Fruit fly (Drosophila melanogaster) whole organism, pupa: Measurements from ENCODE around the gene CG5986.
A peak's percentile ranks its signal among the peaks of the same experiment; 100 is the strongest.

Experiments used
- CG10348 ChIP-seq: fragments of 200-800 bp; sonication (Bioruptor generic); IDR thresholded peaks from 2 replicates; pipeline ENCODE4 v1.3.6; 2022; ENCODE audit warnings: missing biosample characterization, missing genetic modification characterization
- CG12605 ChIP-seq: fragments of 200-800 bp; sonication (Bioruptor generic); IDR thresholded peaks from 2 replicates; pipeline ENCODE4 v1.3.6; 2022; ENCODE audit warnings: missing biosample characterization, missing genetic modification characterization
- CG13204 ChIP-seq: fragments of 200-800 bp; sonication (Bioruptor generic); optimal IDR thresholded peaks from 2 replicates; lab custom pipeline; 2018; ENCODE audit warnings: missing biosample characterization, mild to moderate bottlenecking, missing genetic modification characterization, moderate library complexity
- CG14655 ChIP-seq: fragments of 200-800 bp; sonication (Bioruptor generic); optimal IDR thresholded peaks from 3 replicates; lab custom pipeline; 2017; ENCODE audit warnings: mild to moderate bottlenecking, missing biosample characterization, missing genetic modification reagents, missing genetic modification characterization
- CG15710 ChIP-seq: fragments of 200-800 bp; sonication (Bioruptor generic); optimal IDR thresholded peaks from 2 replicates; lab custom pipeline; 2018; ENCODE audit warnings: missing biosample characterization, mild to moderate bottlenecking, missing genetic modification characterization, moderate library complexity
- CG17806 ChIP-seq: fragments of 200-800 bp; sonication (Bioruptor generic); optimal IDR thresholded peaks from 2 replicates; lab custom pipeline; 2018; ENCODE audit warnings: missing biosample characterization, mild to moderate bottlenecking, missing genetic modification characterization, moderate library complexity
- CG32121 ChIP-seq: fragments of 200-800 bp; sonication (Bioruptor generic); IDR thresholded peaks from 2 replicates; pipeline ENCODE4 v1.3.6; 2022; ENCODE audit warnings: missing biosample characterization, missing genetic modification characterization
- CG34367 ChIP-seq: fragments of 200-800 bp; sonication (Bioruptor generic); optimal IDR thresholded peaks from 2 replicates; lab custom pipeline; 2018; ENCODE audit warnings: missing biosample characterization, mild to moderate bottlenecking, missing genetic modification characterization
- CG4496 ChIP-seq: fragments of 200-800 bp; sonication (Bioruptor generic); IDR thresholded peaks from 3 replicates; pipeline ENCODE4 v1.3.6; 2022; ENCODE audit warnings: missing biosample characterization, missing genetic modification characterization
- CG8159 ChIP-seq: fragments of 200-800 bp; sonication (Bioruptor generic); optimal IDR thresholded peaks from 3 replicates; lab custom pipeline; 2018; ENCODE audit warnings: missing biosample characterization, mild to moderate bottlenecking, missing genetic modification characterization, moderate library complexity
- CG8301 ChIP-seq: fragments of 200-800 bp; sonication (Bioruptor generic); optimal IDR thresholded peaks from 2 replicates; lab custom pipeline; 2018; ENCODE audit warnings: missing biosample characterization, mild to moderate bottlenecking, missing genetic modification characterization
- CG9948 ChIP-seq: fragments of 200-800 bp; sonication (Bioruptor generic); optimal IDR thresholded peaks from 2 replicates; lab custom pipeline; 2018; ENCODE audit warnings: missing biosample characterization, mild to moderate bottlenecking, missing genetic modification characterization, moderate library complexity
- D1 ChIP-seq: fragments of 200-800 bp; sonication (Bioruptor generic); optimal IDR thresholded peaks from 2 replicates; lab custom pipeline; 2018; ENCODE audit warnings: missing biosample characterization, mild to moderate bottlenecking, missing genetic modification characterization, moderate library complexity
- EcR ChIP-seq: fragments of 200-800 bp; sonication (Bioruptor generic); optimal IDR thresholded peaks from 3 replicates; lab custom pipeline; 2019; ENCODE audit warnings: missing biosample characterization, missing genetic modification characterization, mild to moderate bottlenecking, moderate library complexity, missing genetic modification reagents
- Ets98B ChIP-seq: fragments of 200-800 bp; sonication (Bioruptor generic); IDR thresholded peaks from 2 replicates; pipeline ENCODE4 v1.3.6; 2022; ENCODE audit warnings: missing biosample characterization, missing genetic modification characterization
- Pif1A ChIP-seq: fragments of 200-800 bp; sonication (Bioruptor generic); optimal IDR thresholded peaks from 3 replicates; lab custom pipeline; 2016; ENCODE audit warnings: missing biosample characterization, missing genetic modification characterization
- Pif1B ChIP-seq: fragments of 200-800 bp; sonication (Bioruptor generic); optimal IDR thresholded peaks from 3 replicates; lab custom pipeline; 2016; ENCODE audit warnings: missing biosample characterization, missing genetic modification characterization
- Snoo ChIP-seq: fragments of 200-800 bp; sonication (Bioruptor generic); optimal IDR thresholded peaks from 3 replicates; lab custom pipeline; 2017; ENCODE audit warnings: missing biosample characterization, mild to moderate bottlenecking, missing genetic modification characterization, inconsistent platforms
- fd96Ca ChIP-seq: fragments of 200-800 bp; sonication (Bioruptor generic); IDR thresholded peaks from 3 replicates; pipeline ENCODE4 v1.3.6; 2022; ENCODE audit warnings: missing biosample characterization, missing genetic modification characterization
- gl ChIP-seq: fragments of 200-800 bp; sonication (Bioruptor generic); optimal IDR thresholded peaks from 2 replicates; lab custom pipeline; 2018; ENCODE audit warnings: missing biosample characterization, mild to moderate bottlenecking, missing genetic modification characterization
- rn ChIP-seq: fragments of 200-800 bp; sonication (Bioruptor generic); IDR thresholded peaks from 2 replicates; pipeline ENCODE4 v1.3.6; 2022; ENCODE audit warnings: missing biosample characterization, missing genetic modification characterization

CG5986 gene

DNA sequence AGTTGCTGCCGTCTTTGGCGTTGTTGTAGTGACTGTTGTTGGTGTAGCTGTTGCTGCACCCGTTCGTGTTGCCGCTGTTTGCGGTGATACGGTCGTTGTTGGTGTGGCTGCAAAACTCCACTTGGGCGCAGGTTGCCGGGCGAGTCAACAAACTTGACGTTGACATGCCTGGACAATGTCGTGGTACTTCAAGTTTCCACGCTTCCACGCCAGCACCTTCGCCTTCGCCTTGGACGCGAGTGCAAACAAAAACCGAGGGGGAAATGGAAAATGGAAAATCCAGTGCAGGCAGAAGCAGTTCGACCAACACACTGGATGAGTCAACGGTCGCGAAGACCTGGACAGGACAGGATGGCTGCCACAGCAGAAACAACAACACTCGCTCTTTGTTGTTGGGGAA, 22.9 kb upstream of the CG5986 start:
- TF ChIP-seq CG9948 (tag; lab: Kevin White, UChicago) = no peak
- TF ChIP-seq CG12605 (GFP tag; lab: Robert Waterston, UW) = no peak
- peak; percentile 32 for TF ChIP-seq CG13204 (GFP tag; lab: Kevin White, UChicago)
- TF ChIP-seq EcR (GFP tag; lab: Kevin White, UChicago) = peak; percentile 62
- TF ChIP-seq CG32121 (GFP tag; lab: Robert Waterston, UW) = no peak
- no peak for TF ChIP-seq CG14655 (GFP tag; lab: Kevin White, UChicago)
- TF ChIP-seq gl (tag; lab: Kevin White, UChicago) = no peak
- TF ChIP-seq rn (GFP tag; lab: Robert Waterston, UW) = no peak
- no peak for TF ChIP-seq CG17806 (tag; lab: Kevin White, UChicago)
- no peak for TF ChIP-seq CG15710 (tag; lab: Kevin White, UChicago)
- no peak for TF ChIP-seq Pif1A (GFP tag; lab: Kevin White, UChicago)
- TF ChIP-seq CG34367 (tag; lab: Kevin White, UChicago) = no peak
- no peak for TF ChIP-seq CG8301 (tag; lab: Kevin White, UChicago)
- TF ChIP-seq CG10348 (GFP tag; lab: Robert Waterston, UW) = no peak
- TF ChIP-seq Ets98B (GFP tag; lab: Robert Waterston, UW) = no peak
- TF ChIP-seq Pif1B (GFP tag; lab: Kevin White, UChicago) = no peak
- TF ChIP-seq, all 21 proteins: peak for 2

DNA sequence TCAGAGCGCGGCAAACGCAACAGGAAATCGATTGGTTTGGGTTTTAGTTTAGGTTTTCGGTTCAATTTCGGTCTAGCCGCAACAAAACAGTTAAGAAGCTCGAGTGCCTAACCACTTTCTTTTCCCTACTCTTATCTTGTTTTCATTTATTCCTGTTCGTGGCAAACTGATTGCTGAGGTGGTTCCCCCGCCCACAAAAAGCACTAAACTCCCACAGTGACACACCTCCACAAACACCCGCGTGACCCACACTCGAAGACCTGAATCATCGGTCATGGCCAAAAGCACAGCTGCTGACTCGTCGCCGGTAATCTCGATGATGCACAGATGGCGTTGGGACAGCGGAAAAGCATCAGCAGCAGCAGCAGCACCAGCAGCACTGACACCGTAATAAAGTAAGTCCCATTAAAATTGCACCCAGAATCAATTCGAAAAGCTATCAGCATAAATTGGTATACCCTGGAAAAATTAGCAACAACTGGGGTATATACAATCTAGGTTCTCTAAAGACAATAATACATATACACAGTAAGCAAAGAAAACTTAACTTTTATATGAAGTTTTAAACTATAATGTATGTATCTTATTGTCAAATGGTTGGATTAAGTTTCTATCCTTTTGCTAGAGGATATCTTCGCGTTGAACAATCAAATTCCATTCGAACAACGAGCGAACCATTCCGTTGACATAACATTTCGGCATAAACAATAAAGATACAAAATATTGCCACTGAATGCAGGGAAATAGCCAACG, 21.7 kb upstream of the CG5986 start:
- TF ChIP-seq CG14655 (GFP tag; lab: Kevin White, UChicago) (peak; percentile 39), CG17806 (tag; lab: Kevin White, UChicago) (no peak), CG9948 (tag; lab: Kevin White, UChicago) (peak; percentile 4), Pif1A (GFP tag; lab: Kevin White, UChicago) (peak; percentile 37), Ets98B (GFP tag; lab: Robert Waterston, UW) (no peak), CG4496 (GFP tag; lab: Robert Waterston, UW) (0 out of 3 replicates have a peak, but pooled peaks have one; percentile 22), EcR (GFP tag; lab: Kevin White, UChicago) (no peak), CG8301 (tag; lab: Kevin White, UChicago) (peak; percentile 26)

DNA sequence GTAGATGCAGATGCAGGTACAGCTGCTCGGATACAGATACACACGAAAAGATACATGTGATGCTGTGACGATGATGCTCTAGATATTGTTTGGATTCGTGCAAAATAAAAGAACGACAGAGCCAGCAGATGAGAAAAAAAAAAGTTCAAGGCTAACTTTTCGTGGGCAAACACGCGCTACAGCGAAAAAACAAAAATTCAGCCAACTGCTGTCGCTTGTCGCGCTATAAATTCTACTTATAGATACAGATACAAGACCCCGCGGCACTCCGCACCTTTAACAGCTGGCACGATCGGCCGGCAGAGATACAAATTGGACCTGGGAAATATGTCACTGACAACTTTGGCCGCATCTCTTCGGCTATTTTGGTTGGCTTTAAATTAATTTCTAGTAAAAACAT, 21.1 kb upstream of the CG5986 start:
- TF ChIP-seq fd96Ca (GFP tag; lab: Robert Waterston, UW) = 0 out of 3 replicates have a peak, but pooled peaks have one; percentile 14
- TF ChIP-seq CG32121 (GFP tag; lab: Robert Waterston, UW) = peak; percentile 54
- no peak for TF ChIP-seq Ets98B (GFP tag; lab: Robert Waterston, UW)

DNA sequence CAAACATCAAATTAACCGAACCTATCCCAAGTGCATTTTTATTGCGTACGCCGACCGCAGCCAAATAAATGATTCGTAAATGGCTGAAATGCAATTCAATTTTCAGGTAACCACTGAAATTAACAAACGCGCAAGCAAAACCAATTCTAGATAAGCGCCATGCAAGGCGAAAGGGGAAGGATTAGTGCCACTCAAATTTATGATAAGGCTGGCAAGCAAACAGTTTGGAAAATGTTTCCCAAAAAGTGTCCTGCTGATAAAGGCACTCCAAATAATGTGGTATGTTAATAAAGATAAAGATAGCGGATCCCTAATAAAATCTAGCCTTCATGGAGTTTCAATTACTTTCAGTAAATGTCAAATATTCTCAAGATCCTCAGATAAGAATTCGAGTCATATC, 20.4 kb upstream of the CG5986 start:
- TF ChIP-seq CG12605 (GFP tag; lab: Robert Waterston, UW) (no peak), CG32121 (GFP tag; lab: Robert Waterston, UW) (no peak), CG17806 (tag; lab: Kevin White, UChicago) (no peak), CG8159 (no peak), CG13204 (GFP tag; lab: Kevin White, UChicago) (no peak), CG10348 (GFP tag; lab: Robert Waterston, UW) (no peak), D1 (tag; lab: Kevin White, UChicago) (no peak), CG15710 (tag; lab: Kevin White, UChicago) (no peak)
- TF ChIP-seq, all 21 proteins: peak for 0

DNA sequence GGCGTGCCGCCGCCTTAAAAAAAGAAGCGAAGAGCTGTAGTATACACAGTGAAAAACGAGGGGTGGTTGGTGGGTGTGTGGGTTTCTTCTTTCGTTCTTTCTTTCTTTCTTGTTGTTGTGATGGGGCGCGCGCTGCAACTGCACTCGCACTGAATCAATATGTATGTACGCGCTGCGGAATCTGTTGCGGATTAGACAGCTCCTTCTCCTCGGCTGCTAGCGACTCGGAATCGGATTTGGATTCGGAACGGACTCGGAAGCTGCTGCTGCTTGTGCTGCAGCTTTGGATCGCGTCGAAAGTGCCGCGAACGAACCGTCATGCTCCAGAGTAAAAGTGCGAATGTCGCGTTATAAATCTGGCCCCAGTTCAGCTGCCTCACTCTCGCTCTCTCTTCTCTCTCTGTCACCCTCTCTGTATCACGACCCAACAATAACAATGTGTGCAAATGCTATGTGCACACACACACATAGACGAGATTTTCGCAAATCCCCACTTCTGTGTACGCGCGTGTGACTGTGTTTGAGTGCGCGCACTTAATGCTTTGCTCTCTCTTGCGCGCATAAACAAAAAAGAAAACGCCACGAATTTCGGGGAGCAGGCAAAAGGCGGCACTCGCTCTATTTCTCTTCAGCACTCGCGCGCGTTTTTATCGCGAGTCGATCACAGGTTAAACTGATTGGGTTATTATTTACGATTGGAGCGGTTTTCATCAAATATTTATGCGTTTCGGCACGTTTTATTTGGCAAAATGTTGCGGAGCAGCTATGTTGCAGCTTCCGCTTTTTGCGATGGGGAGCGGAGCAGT, 16.4 kb upstream of the CG5986 start:
- TF ChIP-seq CG14655 (GFP tag; lab: Kevin White, UChicago) (no peak), Snoo (no peak), EcR (GFP tag; lab: Kevin White, UChicago) (peak; percentile 61), CG10348 (GFP tag; lab: Robert Waterston, UW) (no peak), CG12605 (GFP tag; lab: Robert Waterston, UW) (no peak), CG9948 (tag; lab: Kevin White, UChicago) (no peak), CG17806 (tag; lab: Kevin White, UChicago) (no peak), Pif1A (GFP tag; lab: Kevin White, UChicago) (peak; percentile 20), Ets98B (GFP tag; lab: Robert Waterston, UW) (peak; percentile 61), CG8159 (peak; percentile 20), CG34367 (tag; lab: Kevin White, UChicago) (no peak), CG4496 (GFP tag; lab: Robert Waterston, UW) (peak; percentile 71), CG15710 (tag; lab: Kevin White, UChicago) (peak; percentile 15), CG13204 (GFP tag; lab: Kevin White, UChicago) (peak; percentile 76), CG8301 (tag; lab: Kevin White, UChicago) (no peak), gl (tag; lab: Kevin White, UChicago) (no peak), D1 (tag; lab: Kevin White, UChicago) (no peak), fd96Ca (GFP tag; lab: Robert Waterston, UW) (peak; percentile 51; the same call in 2 of the 3 replicates), CG32121 (GFP tag; lab: Robert Waterston, UW) (peak; percentile 57; the same call in 1 of the 2 replicates), rn (GFP tag; lab: Robert Waterston, UW) (no peak), Pif1B (GFP tag; lab: Kevin White, UChicago) (peak; percentile 66)
- TF ChIP-seq, all 21 proteins: peak for 10
